Fruit fly (Drosophila melanogaster) S2 (cell line): Measurements from ENCODE around the gene CG13833.

Source experiments
- CG8478 ChIP-seq: fragments of >200 bp; optimal IDR thresholded peaks from 2 replicates; lab custom pipeline; 2018
- CTCF ChIP-seq, 2 experiments: fragments of >200 bp; optimal IDR thresholded peaks; 2 replicates each; lab custom pipeline; 2018

DNA sequence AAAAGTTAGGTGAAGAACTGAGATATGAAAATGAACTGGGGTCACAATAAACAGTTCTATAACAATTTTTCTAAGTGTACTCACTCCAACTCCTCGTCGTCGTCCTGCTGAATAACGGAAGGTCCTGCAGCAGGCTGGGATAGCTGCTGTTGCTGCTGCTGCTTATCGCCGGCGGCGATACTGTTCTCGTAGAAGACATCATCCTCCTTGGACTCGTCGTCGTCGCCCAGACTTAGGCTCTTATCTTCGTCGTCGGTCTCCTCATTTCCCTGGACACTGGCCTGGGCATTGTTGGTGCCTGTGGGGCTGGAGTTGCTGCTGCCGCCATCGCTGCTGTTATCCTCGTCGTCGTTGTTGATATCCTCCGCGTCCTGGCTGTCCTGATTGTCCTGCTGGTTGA is 45.9 kb upstream of the CG13833 start:
- TF ChIP-seq CTCF (optimal IDR thresholded peaks at IDR 0.05; lab: Kevin White, UChicago), result no peak
- TF ChIP-seq CG8478 (lab: Kevin White, UChicago), result no peak
